Worm (Caenorhabditis elegans) whole organism, mixed stage, embryonic: ENCODE data around the gene akt-1.

Source experiments
- M03D4.4 ChIP-seq: sonication (generic microtip); optimal IDR thresholded peaks from 2 replicates; lab custom pipeline; 2017; ENCODE audit warnings: mild to moderate bottlenecking, missing genetic modification characterization, missing compliant biosample characterization
- bed-3 ChIP-seq: fragments of 200-800 bp; sonication (Bioruptor generic); optimal IDR thresholded peaks from 3 replicates; lab custom pipeline; 2018; ENCODE audit warnings: mild to moderate bottlenecking, missing genetic modification characterization, moderate library complexity, missing compliant biosample characterization
- blmp-1 ChIP-seq: fragments of 150-350 bp; optimal IDR thresholded peaks from 2 replicates; lab custom pipeline; 2014; ENCODE audit warnings: missing biosample characterization, missing genetic modification characterization
- ceh-39 ChIP-seq: fragments of 150-350 bp; optimal IDR thresholded peaks from 2 replicates; lab custom pipeline; 2014; ENCODE audit warnings: missing biosample characterization, missing genetic modification characterization
- ceh-43 ChIP-seq: fragments of 200-800 bp; sonication (Bioruptor generic); optimal IDR thresholded peaks from 2 replicates; lab custom pipeline; 2018; ENCODE audit warnings: mild to moderate bottlenecking, missing genetic modification characterization, moderate library complexity, missing compliant biosample characterization
- ceh-83 ChIP-seq: fragments of 200-800 bp; sonication (Bioruptor generic); optimal IDR thresholded peaks from 2 replicates; lab custom pipeline; 2018; ENCODE audit warnings: mild to moderate bottlenecking, missing genetic modification characterization, missing compliant biosample characterization
- cnd-1 ChIP-seq: fragments of 200-800 bp; sonication (Bioruptor generic); optimal IDR thresholded peaks from 2 replicates; lab custom pipeline; 2018; ENCODE audit warnings: mild to moderate bottlenecking, missing genetic modification characterization, missing compliant biosample characterization
- drap-1 ChIP-seq: fragments of 200-800 bp; sonication (Bioruptor generic); optimal IDR thresholded peaks from 3 replicates; lab custom pipeline; 2018; ENCODE audit warnings: mild to moderate bottlenecking, missing genetic modification characterization, missing compliant biosample characterization
- elt-1 ChIP-seq: sonication (generic microtip); optimal IDR thresholded peaks from 2 replicates; lab custom pipeline; 2017; ENCODE audit warnings: missing genetic modification characterization, mild to moderate bottlenecking, missing compliant biosample characterization, antibody characterized with exemption, moderate library complexity, borderline replicate concordance; ENCODE audit not compliant: insufficient read depth
- elt-3 ChIP-seq: fragments of 150-350 bp; optimal IDR thresholded peaks from 2 replicates; lab custom pipeline; 2014; ENCODE audit warnings: missing biosample characterization, missing genetic modification characterization
- flh-1 ChIP-seq: fragments of 200-800 bp; sonication (Bioruptor generic); optimal IDR thresholded peaks from 2 replicates; lab custom pipeline; 2018; ENCODE audit warnings: mild to moderate bottlenecking, missing genetic modification characterization, moderate library complexity, missing compliant biosample characterization
- ham-2 ChIP-seq: fragments of 200-800 bp; sonication (Bioruptor generic); optimal IDR thresholded peaks from 2 replicates; lab custom pipeline; 2018; ENCODE audit warnings: mild to moderate bottlenecking, missing genetic modification characterization, missing compliant biosample characterization
- hlh-1 ChIP-seq: fragments of 150-350 bp; optimal IDR thresholded peaks from 2 replicates; lab custom pipeline; 2014; ENCODE audit warnings: missing biosample characterization, missing genetic modification reagents, missing genetic modification characterization
- lin-32 ChIP-seq: fragments of 200-800 bp; sonication (Bioruptor generic); optimal IDR thresholded peaks from 2 replicates; lab custom pipeline; 2018; ENCODE audit warnings: mild to moderate bottlenecking, missing genetic modification characterization, missing compliant biosample characterization
- lsy-2 ChIP-seq: fragments of 150-350 bp; optimal IDR thresholded peaks from 2 replicates; lab custom pipeline; 2014; ENCODE audit warnings: missing biosample characterization, missing genetic modification characterization
- mab-5 ChIP-seq: fragments of 150-350 bp; optimal IDR thresholded peaks from 2 replicates; lab custom pipeline; 2014; ENCODE audit warnings: missing biosample characterization, missing genetic modification characterization
- mep-1 ChIP-seq: fragments of 150-350 bp; optimal IDR thresholded peaks from 2 replicates; lab custom pipeline; 2017; ENCODE audit warnings: missing biosample characterization, missing genetic modification reagents, missing genetic modification characterization, inconsistent platforms
- mls-2 ChIP-seq: sonication (generic microtip); optimal IDR thresholded peaks from 2 replicates; lab custom pipeline; 2016; ENCODE audit warnings: mild to moderate bottlenecking, missing genetic modification characterization, moderate library complexity, missing compliant biosample characterization
- nhr-12 ChIP-seq: fragments of 150-350 bp; optimal IDR thresholded peaks from 2 replicates; lab custom pipeline; 2014; ENCODE audit warnings: missing biosample characterization, missing genetic modification characterization
- nhr-2 ChIP-seq: fragments of 150-350 bp; optimal IDR thresholded peaks from 2 replicates; lab custom pipeline; 2014; ENCODE audit warnings: missing biosample characterization, missing genetic modification characterization
- nhr-237 ChIP-seq: fragments of 150-350 bp; optimal IDR thresholded peaks from 2 replicates; lab custom pipeline; 2014; ENCODE audit warnings: missing biosample characterization, missing genetic modification characterization
- nhr-28 ChIP-seq: fragments of 150-350 bp; optimal IDR thresholded peaks from 2 replicates; lab custom pipeline; 2014; ENCODE audit warnings: missing biosample characterization, missing genetic modification characterization
- pha-4 ChIP-seq: fragments of 150-350 bp; optimal IDR thresholded peaks from 2 replicates; lab custom pipeline; 2018; ENCODE audit warnings: missing biosample characterization, missing genetic modification reagents, missing genetic modification characterization
- sem-2 ChIP-seq: fragments of 200-800 bp; sonication (Bioruptor generic); optimal IDR thresholded peaks from 2 replicates; lab custom pipeline; 2018; ENCODE audit warnings: mild to moderate bottlenecking, missing genetic modification characterization, missing compliant biosample characterization
- sptf-1 ChIP-seq: sonication (generic microtip); optimal IDR thresholded peaks from 2 replicates; lab custom pipeline; 2017; ENCODE audit warnings: mild to moderate bottlenecking, missing genetic modification characterization, moderate library complexity, missing compliant biosample characterization
- tbx-8 ChIP-seq: fragments of 200-800 bp; sonication (Bioruptor generic); optimal IDR thresholded peaks from 2 replicates; lab custom pipeline; 2018; ENCODE audit warnings: mild to moderate bottlenecking, missing genetic modification characterization, moderate library complexity, missing compliant biosample characterization
- unc-120 ChIP-seq: sonication (generic microtip); optimal IDR thresholded peaks from 2 replicates; lab custom pipeline; 2017; ENCODE audit warnings: missing genetic modification characterization, missing compliant biosample characterization; ENCODE audit not compliant: poor library complexity, severe bottlenecking
- unc-39 ChIP-seq: fragments of 150-350 bp; optimal IDR thresholded peaks from 2 replicates; lab custom pipeline; 2014; ENCODE audit warnings: missing biosample characterization, missing genetic modification characterization
- unc-62 ChIP-seq: fragments of 150-350 bp; optimal IDR thresholded peaks from 2 replicates; lab custom pipeline; 2014; ENCODE audit warnings: missing biosample characterization, missing genetic modification reagents, missing genetic modification characterization
- zip-8 ChIP-seq: fragments of 150-350 bp; optimal IDR thresholded peaks from 2 replicates; lab custom pipeline; 2014; ENCODE audit warnings: missing biosample characterization, missing genetic modification characterization
- ztf-11 ChIP-seq: fragments of 150-350 bp; optimal IDR thresholded peaks from 2 replicates; lab custom pipeline; 2014; ENCODE audit warnings: missing biosample characterization, missing genetic modification characterization

The akt-1 gene

ce11 chrV:10247673-10248239 lies 949 bp upstream of the akt-1 start:
- TF ChIP-seq mep-1 (no peak), M03D4.4 (tag; lab: Kevin White, UChicago) (no peak), drap-1 (GFP tag; lab: Kevin White, UChicago) (no peak), zip-8 (tag; lab: Kevin White, UChicago) (no peak), ceh-83 (no peak), nhr-12 (no peak), mls-2 (tag; lab: Kevin White, UChicago) (no peak), flh-1 (GFP tag; lab: Kevin White, UChicago) (no peak), nhr-28 (no peak), sem-2 (no peak), lin-32 (GFP tag; lab: Kevin White, UChicago) (no peak), ceh-43 (GFP tag; lab: Kevin White, UChicago) (no peak), cnd-1 (no peak), unc-39 (tag; lab: Kevin White, UChicago) (no peak), elt-1 (tag; lab: Kevin White, UChicago) (no peak), nhr-2 (no peak), pha-4 (tag; lab: Kevin White, UChicago) (no peak), tbx-8 (no peak), hlh-1 (tag; lab: Kevin White, UChicago) (no peak)

ce11 chrV:10249515-10249914 lies 810 bp downstream of the akt-1 start:
- TF ChIP-seq M03D4.4 (tag; lab: Kevin White, UChicago) (no peak), ztf-11 (tag; lab: Kevin White, UChicago) (no peak), ham-2 (GFP tag; lab: Kevin White, UChicago) (no peak), nhr-237 (tag; lab: Kevin White, UChicago) (no peak), cnd-1 (no peak), ceh-39 (tag; lab: Kevin White, UChicago) (no peak), zip-8 (tag; lab: Kevin White, UChicago) (no peak), sptf-1 (tag; lab: Kevin White, UChicago) (no peak), ceh-43 (GFP tag; lab: Kevin White, UChicago) (no peak), sem-2 (no peak), mab-5 (tag; lab: Kevin White, UChicago) (no peak), bed-3 (GFP tag; lab: Kevin White, UChicago) (no peak), tbx-8 (no peak), mep-1 (no peak), blmp-1 (no peak), nhr-12 (no peak), lsy-2 (tag; lab: Kevin White, UChicago) (no peak), unc-39 (tag; lab: Kevin White, UChicago) (no peak), unc-120 (tag; lab: Kevin White, UChicago) (no peak), mls-2 (tag; lab: Kevin White, UChicago) (no peak)
- TF ChIP-seq, all 35 proteins: peak for 0

ce11 chrV:10252682-10253081 lies 4.0 kb downstream of the akt-1 start:
- no peak for TF ChIP-seq tbx-8
- no peak for TF ChIP-seq mab-5 (tag; lab: Kevin White, UChicago)
- TF ChIP-seq, all 35 proteins: peak for 0

- TF ChIP-seq nhr-12 (no peak), unc-39 (tag; lab: Kevin White, UChicago) (no peak), nhr-2 (no peak), ceh-83 (no peak), M03D4.4 (tag; lab: Kevin White, UChicago) (no peak), lin-32 (GFP tag; lab: Kevin White, UChicago) (no peak), tbx-8 (no peak), drap-1 (GFP tag; lab: Kevin White, UChicago) (no peak), ceh-43 (GFP tag; lab: Kevin White, UChicago) (no peak), ceh-39 (tag; lab: Kevin White, UChicago) (no peak), cnd-1 (no peak), zip-8 (tag; lab: Kevin White, UChicago) (no peak)
Measured at ce11 chrV:10255005-10255472, 6.3 kb downstream of the akt-1 start, which contains the start of gene rop-1. TSS of gene rop-1 (minus strand) at chrV:10255055.

ce11 chrV:10256050-10256449 lies 7.3 kb downstream of the akt-1 start, which contains the start of gene nhr-232:
TSS of gene nhr-232 (plus strand) at chrV:10256170.
- TF ChIP-seq ceh-83 (no peak), nhr-237 (tag; lab: Kevin White, UChicago) (no peak), ham-2 (GFP tag; lab: Kevin White, UChicago) (no peak), mep-1 (no peak), lin-32 (GFP tag; lab: Kevin White, UChicago) (no peak), elt-3 (no peak), tbx-8 (no peak), nhr-28 (no peak), unc-62 (GFP tag; lab: Kevin White, UChicago) (no peak), drap-1 (GFP tag; lab: Kevin White, UChicago) (no peak), mab-5 (tag; lab: Kevin White, UChicago) (no peak), unc-120 (tag; lab: Kevin White, UChicago) (no peak), blmp-1 (no peak), sptf-1 (tag; lab: Kevin White, UChicago) (no peak)
